Fruit fly (Drosophila melanogaster): Measurements from ENCODE around the gene RpL13A.

Gene RpL13A

dm6 chr3R:5624115-5624878 lies at the start of gene RpL13A, which contains the start of the genes Dph4 and Spec2:
RpL13A (plus strand) TSS chr3R:5624474.
Dph4 (minus strand) TSS chr3R:5624125.
Spec2 (minus strand) TSS chr3R:5624125.
- TF ChIP-seq bsh (GFP tag; optimal IDR thresholded peaks at IDR 0.05) (peak; percentile 21 to 78), CG15514 (GFP tag; optimal IDR thresholded peaks at IDR 0.05) (peak; percentile 100), pita (GFP tag; optimal IDR thresholded peaks at IDR 0.05) (peak; percentile 87), Pdp1 (GFP tag; optimal IDR thresholded peaks at IDR 0.05) (peak; percentile 81 to 91), CG11504 (tag; optimal IDR thresholded peaks at IDR 0.05) (no peak), D (optimal IDR thresholded peaks at IDR 0.05) (peak; percentile 57), D (GFP tag; optimal IDR thresholded peaks at IDR 0.05) (peak; percentile 89), crc (GFP tag; optimal IDR thresholded peaks at IDR 0.05) (peak; percentile 90), CG4617 (GFP tag; optimal IDR thresholded peaks at IDR 0.05; ENCODE audit: borderline replicate concordance) (peak; percentile 83), CG3838 (GFP tag; optimal IDR thresholded peaks at IDR 0.05) (peak; percentile 87), gcm2 (GFP tag; optimal IDR thresholded peaks at IDR 0.05) (peak; percentile 88), Nf-YC (tag; optimal IDR thresholded peaks at IDR 0.05) (peak; percentile 83), pb (GFP tag; optimal IDR thresholded peaks at IDR 0.05) (peak; percentile 95), sqz (GFP tag; optimal IDR thresholded peaks at IDR 0.05) (peak; percentile 82), zfh2 (GFP tag; optimal IDR thresholded peaks at IDR 0.05) (peak; percentile 77), Rfx (GFP tag; IDR thresholded peaks at IDR 0.05) (no peak), chn (GFP tag; optimal IDR thresholded peaks at IDR 0.05) (peak; percentile 86), CG10209 (GFP tag; optimal IDR thresholded peaks at IDR 0.05) (peak; percentile 94), Hr51 (GFP tag; optimal IDR thresholded peaks at IDR 0.05) (peak; percentile 81 to 86), dysf (GFP tag; IDR thresholded peaks at IDR 0.05) (no peak), CG12236 (GFP tag; optimal IDR thresholded peaks at IDR 0.05) (peak; percentile 94), gcm (GFP tag; optimal IDR thresholded peaks at IDR 0.05) (peak; percentile 90), HLHmδ (GFP tag; optimal IDR thresholded peaks at IDR 0.05) (peak; percentile 100), CG13894 (tag; optimal IDR thresholded peaks at IDR 0.05) (peak; percentile 82), salm (tag; optimal IDR thresholded peaks at IDR 0.05) (peak; percentile 82), CG31441 (GFP tag; IDR thresholded peaks at IDR 0.05) (no peak), CG17385 (GFP tag; optimal IDR thresholded peaks at IDR 0.05) (peak; percentile 91), CG15073 (GFP tag; optimal IDR thresholded peaks at IDR 0.05) (no peak), fd64A (GFP tag; optimal IDR thresholded peaks at IDR 0.05) (peak; percentile 95), CG16815 (GFP tag; optimal IDR thresholded peaks at IDR 0.05) (peak; percentile 71), CG14860 (GFP tag; IDR thresholded peaks at IDR 0.05; ENCODE audit: partially characterized antibody) (no peak), chm (GFP tag; IDR thresholded peaks at IDR 0.05) (no peak), Atf3 (GFP tag; optimal IDR thresholded peaks at IDR 0.05) (peak; percentile 84), trh (GFP tag; optimal IDR thresholded peaks at IDR 0.05) (peak; percentile 69), CG4328 (GFP tag; optimal IDR thresholded peaks at IDR 0.05) (peak; percentile 97), Dfd (GFP tag; optimal IDR thresholded peaks at IDR 0.05) (no peak), cg (GFP tag; optimal IDR thresholded peaks at IDR 0.05) (no peak), CG6272 (GFP tag; IDR thresholded peaks at IDR 0.05) (peak; percentile 49; the same call in 1 of the 2 replicates), wor (GFP tag; IDR thresholded peaks at IDR 0.05) (no peak), sisA (GFP tag; IDR thresholded peaks at IDR 0.05) (no peak), Usf (GFP tag; optimal IDR thresholded peaks at IDR 0.05) (peak; percentile 90), fd102C (GFP tag; optimal IDR thresholded peaks at IDR 0.05) (peak; percentile 87), CG7271 (tag; optimal IDR thresholded peaks at IDR 0.05) (peak; percentile 97), esg (GFP tag; conservative IDR thresholded peaks at IDR 0.05) (no peak), CG33213 (GFP tag; optimal IDR thresholded peaks at IDR 0.05) (peak; percentile 98), CG7987 (GFP tag; optimal IDR thresholded peaks at IDR 0.05) (peak; percentile 99), Oaz (GFP tag; IDR thresholded peaks at IDR 0.05) (no peak), BtbVII (GFP tag; optimal IDR thresholded peaks at IDR 0.05) (peak; percentile 94), cato (GFP tag; optimal IDR thresholded peaks at IDR 0.05; ENCODE audit: borderline replicate concordance) (peak; percentile 76)

All from whole organism, embryonic.